Worm (Caenorhabditis elegans) whole organism, L4/young adult: Measurements from ENCODE around the gene npp-10.

Source experiments
- W03F9.2 ChIP-seq: fragments of 150-350 bp; optimal IDR thresholded peaks from 2 replicates; lab custom pipeline; 2014; ENCODE audit warnings: missing biosample characterization, missing genetic modification characterization
- dao-5 ChIP-seq: sonication (generic microtip); optimal IDR thresholded peaks from 2 replicates; lab custom pipeline; 2016; ENCODE audit warnings: missing genotype, missing genetic modification characterization, moderate library complexity, missing compliant biosample characterization
- him-1 ChIP-seq: sonication (generic microtip); optimal IDR thresholded peaks from 2 replicates; lab custom pipeline; 2016; ENCODE audit warnings: missing genotype, missing genetic modification reagents, missing genetic modification characterization, missing compliant biosample characterization

ce11 chrIII:6008989-6009610 is 10.3 kb downstream of the npp-10 start, which contains the start of the genes gcna-1 and eftu-2:
- TF ChIP-seq dao-5 (tag; lab: Kevin White, UChicago) = no peak
- no peak for TF ChIP-seq him-1 (tag; lab: Kevin White, UChicago)
- TF ChIP-seq W03F9.2 = no peak
